Worm (Caenorhabditis elegans): ENCODE measurements around the gene alp-1.

ce11 chrIV:8813614-8814013 is 38.7 kb upstream of the alp-1 start, which contains the start of gene exc-5:
- TF ChIP-seq tab-1 (GFP tag; IDR thresholded peaks at IDR 0.05): no peak
- TF ChIP-seq cog-1 (tag; optimal IDR thresholded peaks at IDR 0.05): no peak
- TF ChIP-seq flt-1 (GFP tag; IDR thresholded peaks at IDR 0.05): no peak
- TF ChIP-seq T22C8.4 (GFP tag; IDR thresholded peaks at IDR 0.05): no peak

All from whole organism, midembryonic.